Worm (Caenorhabditis elegans) whole organism, L1 larva: ENCODE results near the gene cyp-35A5.

Source experiments
- dpl-1 ChIP-seq, 3 experiments: fragments of 150-350 bp in 2 of 3; sonication (generic microtip) in 1 of 3; optimal IDR thresholded peaks; 2 replicates each; lab custom pipeline; 2014 to 2017; ENCODE audit warnings: missing biosample characterization in 3 of 3, missing genetic modification characterization in 3 of 3, missing genetic modification reagents in 3 of 3
- fkh-8 ChIP-seq: sonication (generic microtip); optimal IDR thresholded peaks from 2 replicates; lab custom pipeline; 2016; ENCODE audit warnings: mild to moderate bottlenecking, missing genetic modification characterization, missing compliant biosample characterization

DNA sequence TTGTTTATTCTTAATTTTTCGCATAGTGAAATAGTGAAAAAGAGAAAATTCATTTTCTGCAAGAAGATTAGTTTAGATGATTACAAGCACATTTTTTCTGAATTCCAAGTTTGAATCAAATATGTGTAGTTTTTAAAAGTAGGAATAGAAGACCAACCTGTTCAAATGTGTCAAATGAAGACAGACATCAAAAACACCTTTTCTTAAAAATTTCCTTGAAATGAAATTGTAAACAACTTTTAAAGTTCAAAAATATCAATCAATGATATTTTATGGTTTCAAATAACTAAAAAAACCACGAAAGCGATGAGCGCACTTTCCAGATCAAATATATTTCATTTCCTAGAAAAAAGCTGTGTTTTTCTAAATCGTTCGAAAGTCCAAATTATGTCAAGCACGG lies 45.6 kb downstream of the cyp-35A5 start, which contains the start of gene nlp-30:
- TF ChIP-seq fkh-8 (tag; lab: Kevin White, UChicago), result no peak
- no peak for TF ChIP-seq dpl-1 (GFP tag; optimal IDR thresholded peaks at IDR 0.05; lab: Kevin White, UChicago)
